Worm (Caenorhabditis elegans) whole organism, young adult: ENCODE measurements around the gene npp-9.

Experiments used
- F55B11.4 ChIP-seq: sonication (generic microtip); optimal IDR thresholded peaks from 2 replicates; lab custom pipeline; 2016; ENCODE audit warnings: missing compliant biosample characterization, missing genetic modification characterization, borderline replicate concordance; ENCODE audit not compliant: insufficient read depth
- Y67H2A.10 ChIP-seq: fragments of 200-800 bp; sonication (Bioruptor generic); conservative IDR thresholded peaks from 2 replicates; pipeline ENCODE4 v1.3.6; 2022; ENCODE audit warnings: missing genetic modification reagents, missing genetic modification characterization, missing compliant biosample characterization
- ama-1 ChIP-seq, 3 experiments: fragments of 150-350 bp in 1 of 3; sonication (generic microtip) in 2 of 3; optimal IDR thresholded peaks; 2 replicates each; lab custom pipeline; 2014 to 2018; ENCODE audit warnings: missing biosample characterization in 2 of 3, missing genetic modification characterization in 2 of 3, missing genetic modification reagents in 2 of 3
- rpc-1 ChIP-seq, 2 experiments: fragments of 150-350 bp in 1 of 2; sonication (generic microtip) in 1 of 2; optimal IDR thresholded peaks; 2 replicates each; lab custom pipeline; 2014 to 2018; ENCODE audit warnings: missing biosample characterization in 1 of 2, missing genetic modification characterization in 1 of 2, missing genetic modification reagents in 1 of 2, missing genotype in 1 of 2

- TF ChIP-seq F55B11.4 (tag; lab: Kevin White, UChicago) (no peak), Y67H2A.10 (no peak), ama-1 (optimal IDR thresholded peaks at IDR 0.05; lab: Kevin White, UChicago) (no peak), ama-1 (GFP tag; optimal IDR thresholded peaks at IDR 0.05; lab: Kevin White, UChicago) (no peak), rpc-1 (optimal IDR thresholded peaks at IDR 0.05; lab: Kevin White, UChicago) (no peak), rpc-1 (tag; optimal IDR thresholded peaks at IDR 0.05; lab: Kevin White, UChicago) (no peak)
Measured at ce11 chrIII:3425438-3425837, 21.2 kb upstream of the npp-9 start, which contains the start of gene metl-18.
